Fruit fly (Drosophila melanogaster) whole organism, embryonic: ENCODE results near the gene CG11790.

Experiments
- Bgb ChIP-seq: fragments of 200-800 bp; sonication (Bioruptor generic); IDR thresholded peaks from 2 replicates; pipeline ENCODE4 v1.3.6; 2022; ENCODE audit warnings: missing biosample characterization, missing genetic modification characterization; ENCODE audit not compliant: partially characterized antibody
- CG10147 ChIP-seq: fragments of 200-800 bp; sonication (Bioruptor generic); optimal IDR thresholded peaks from 2 replicates; lab custom pipeline; 2019; ENCODE audit warnings: missing biosample characterization, mild to moderate bottlenecking, missing genetic modification characterization, moderate library complexity
- CG10543 ChIP-seq: fragments of 200-800 bp; sonication (Bioruptor generic); optimal IDR thresholded peaks from 3 replicates; lab custom pipeline; 2017; ENCODE audit warnings: missing biosample characterization, mild to moderate bottlenecking, missing genetic modification characterization, moderate library complexity
- CG12155 ChIP-seq: fragments of 200-800 bp; sonication (Bioruptor generic); optimal IDR thresholded peaks from 3 replicates; lab custom pipeline; 2016; ENCODE audit warnings: missing biosample characterization, missing genetic modification characterization
- CG17359 ChIP-seq: fragments of 200-800 bp; sonication (Bioruptor generic); optimal IDR thresholded peaks from 3 replicates; lab custom pipeline; 2018; ENCODE audit warnings: missing biosample characterization, mild to moderate bottlenecking, missing genetic modification characterization, moderate library complexity
- CG17361 ChIP-seq: fragments of 200-800 bp; sonication (Bioruptor generic); IDR thresholded peaks from 3 replicates; pipeline ENCODE4 v1.3.6; 2022; ENCODE audit warnings: missing biosample characterization, missing genetic modification characterization
- CG2120 ChIP-seq: fragments of 200-800 bp; sonication (Bioruptor generic); optimal IDR thresholded peaks from 3 replicates; lab custom pipeline; 2016; ENCODE audit warnings: missing biosample characterization, missing genetic modification characterization
- CG2199 ChIP-seq: fragments of 200-800 bp; sonication (Bioruptor generic); IDR thresholded peaks from 3 replicates; pipeline ENCODE4 v1.3.6; 2022; ENCODE audit warnings: missing biosample characterization, missing genetic modification characterization
- CG2202 ChIP-seq: fragments of 200-800 bp; sonication (Bioruptor generic); optimal IDR thresholded peaks from 2 replicates; lab custom pipeline; 2018; ENCODE audit warnings: missing biosample characterization, mild to moderate bottlenecking, missing genetic modification characterization
- CG34376 ChIP-seq: fragments of 200-800 bp; sonication (Bioruptor generic); optimal IDR thresholded peaks from 2 replicates; lab custom pipeline; 2018; ENCODE audit warnings: missing biosample characterization, mild to moderate bottlenecking, missing genetic modification characterization
- CG4854 ChIP-seq: fragments of 200-800 bp; sonication (Bioruptor generic); optimal IDR thresholded peaks from 2 replicates; lab custom pipeline; 2016; ENCODE audit warnings: missing biosample characterization, missing genetic modification characterization, inconsistent platforms
- CG5245 ChIP-seq: fragments of 200-800 bp; sonication (Bioruptor generic); optimal IDR thresholded peaks from 3 replicates; lab custom pipeline; 2016; ENCODE audit warnings: missing biosample characterization, missing genetic modification characterization
- CG6272 ChIP-seq: fragments of 200-800 bp; sonication (Bioruptor generic); IDR thresholded peaks from 2 replicates; pipeline ENCODE4 v1.3.6; 2022; ENCODE audit warnings: missing biosample characterization, missing genetic modification characterization
- CG6765 ChIP-seq: fragments of 200-800 bp; sonication (Bioruptor generic); optimal IDR thresholded peaks from 3 replicates; lab custom pipeline; 2017; ENCODE audit warnings: missing biosample characterization, mild to moderate bottlenecking, missing genetic modification characterization
- CG6854 ChIP-seq: fragments of 200-800 bp; sonication (Bioruptor generic); optimal IDR thresholded peaks from 3 replicates; lab custom pipeline; 2017; ENCODE audit warnings: missing biosample characterization, mild to moderate bottlenecking, missing genetic modification characterization
- CG8359 ChIP-seq: fragments of 200-800 bp; sonication (Bioruptor generic); optimal IDR thresholded peaks from 2 replicates; lab custom pipeline; 2017; ENCODE audit warnings: missing biosample characterization, mild to moderate bottlenecking, missing genetic modification characterization, borderline replicate concordance
- CG9876 ChIP-seq: fragments of 200-800 bp; sonication (Bioruptor generic); optimal IDR thresholded peaks from 2 replicates; lab custom pipeline; 2016; ENCODE audit warnings: missing biosample characterization, missing genetic modification characterization
- Camta ChIP-seq: fragments of 200-800 bp; sonication (Bioruptor generic); optimal IDR thresholded peaks from 2 replicates; lab custom pipeline; 2016; ENCODE audit warnings: missing biosample characterization, missing genetic modification characterization
- Chrac-16 ChIP-seq: fragments of 200-800 bp; sonication (Bioruptor generic); optimal IDR thresholded peaks from 3 replicates; lab custom pipeline; 2016; ENCODE audit warnings: missing biosample characterization, missing genetic modification characterization
- Dp ChIP-seq: fragments of 200-800 bp; sonication (Bioruptor generic); optimal IDR thresholded peaks from 2 replicates; lab custom pipeline; 2018; ENCODE audit warnings: missing biosample characterization, mild to moderate bottlenecking, missing genetic modification characterization, moderate library complexity
- Ets97D ChIP-seq: fragments of 200-800 bp; sonication (Bioruptor generic); optimal IDR thresholded peaks from 3 replicates; lab custom pipeline; 2016; ENCODE audit warnings: missing biosample characterization, missing genetic modification characterization
- HHEX ChIP-seq: fragments of 200-800 bp; sonication (Bioruptor generic); optimal IDR thresholded peaks from 3 replicates; lab custom pipeline; 2017; ENCODE audit warnings: missing biosample characterization, mild to moderate bottlenecking, missing genetic modification characterization, missing genetic modification reagents
- Jarid2 ChIP-seq: fragments of 200-800 bp; sonication (Bioruptor generic); optimal IDR thresholded peaks from 3 replicates; lab custom pipeline; 2017; ENCODE audit warnings: mild to moderate bottlenecking, missing biosample characterization, missing genetic modification reagents, missing genetic modification characterization
- Med ChIP-seq: fragments of 200-800 bp; sonication (Bioruptor generic); peaks from one replicate; lab custom pipeline; 2016; ENCODE audit warnings: missing biosample characterization, missing genetic modification characterization, mild to moderate bottlenecking, inconsistent platforms, moderate library complexity
- Meics ChIP-seq: fragments of 200-800 bp; sonication (Bioruptor generic); optimal IDR thresholded peaks from 2 replicates; lab custom pipeline; 2017; ENCODE audit warnings: missing biosample characterization, mild to moderate bottlenecking, missing genetic modification characterization
- Nf-YA ChIP-seq: fragments of 200-800 bp; sonication (Bioruptor generic); IDR thresholded peaks from 2 replicates; pipeline ENCODE4 v1.3.6; 2022; ENCODE audit warnings: missing biosample characterization, missing genetic modification characterization
- NfI ChIP-seq: fragments of 200-800 bp; sonication (Bioruptor generic); optimal IDR thresholded peaks from 3 replicates; lab custom pipeline; 2018; ENCODE audit warnings: missing biosample characterization, mild to moderate bottlenecking, missing genetic modification characterization, moderate library complexity
- Oli ChIP-seq: fragments of 200-800 bp; sonication (Bioruptor generic); optimal IDR thresholded peaks from 2 replicates; lab custom pipeline; 2018; ENCODE audit warnings: missing biosample characterization, mild to moderate bottlenecking, missing genetic modification characterization, moderate library complexity
- Rfx ChIP-seq: fragments of 200-800 bp; sonication (Bioruptor generic); IDR thresholded peaks from 2 replicates; pipeline ENCODE4 v1.3.6; 2022; ENCODE audit warnings: missing biosample characterization, missing genetic modification characterization
- Scr ChIP-seq: fragments of 200-800 bp; sonication (Bioruptor generic); IDR thresholded peaks from 2 replicates; pipeline ENCODE4 v1.3.6; 2022; ENCODE audit warnings: missing biosample characterization, missing genetic modification characterization; ENCODE audit not compliant: partially characterized antibody
- Six4 ChIP-seq: fragments of 200-800 bp; sonication (Bioruptor generic); optimal IDR thresholded peaks from 2 replicates; lab custom pipeline; 2016; ENCODE audit warnings: missing biosample characterization, missing genetic modification characterization
- Stat92E ChIP-seq, 3 experiments: fragments of >200 bp in 2 of 3; fragments of 200-800 bp in 1 of 3; sonication (Bioruptor generic) in 1 of 3; optimal IDR thresholded peaks; 2 replicates each; lab custom pipeline; 2017 to 2019; ENCODE audit warnings: missing biosample characterization in 3 of 3, missing genetic modification characterization in 3 of 3, mild to moderate bottlenecking in 1 of 3, moderate library complexity in 1 of 3
- ab ChIP-seq: fragments of 200-800 bp; sonication (Bioruptor generic); optimal IDR thresholded peaks from 2 replicates; lab custom pipeline; 2016; ENCODE audit warnings: missing biosample characterization, missing genetic modification characterization
- bcd ChIP-seq: fragments of 200-800 bp; sonication (Bioruptor generic); optimal IDR thresholded peaks from 2 replicates; lab custom pipeline; 2017; ENCODE audit warnings: missing biosample characterization, mild to moderate bottlenecking, missing genetic modification characterization
- crp ChIP-seq, 2 experiments: fragments of 200-800 bp; sonication (Bioruptor generic); optimal IDR thresholded peaks; 2 replicates in 1 of 2; 3 replicates in 1 of 2; lab custom pipeline; 2017; ENCODE audit warnings: missing biosample characterization in 2 of 2, missing genetic modification characterization in 2 of 2, mild to moderate bottlenecking in 1 of 2, moderate library complexity in 1 of 2
- cwo ChIP-seq: fragments of 200-800 bp; sonication (Bioruptor generic); optimal IDR thresholded peaks from 3 replicates; lab custom pipeline; 2017; ENCODE audit warnings: missing biosample characterization, missing genetic modification characterization, mild to moderate bottlenecking, moderate library complexity, missing genetic modification reagents
- da ChIP-seq: fragments of 200-800 bp; sonication (Bioruptor generic); optimal IDR thresholded peaks from 2 replicates; lab custom pipeline; 2016; ENCODE audit warnings: missing biosample characterization, missing genetic modification characterization
- dysf ChIP-seq: fragments of 200-800 bp; sonication (Bioruptor generic); IDR thresholded peaks from 3 replicates; pipeline ENCODE4 v1.3.6; 2022; ENCODE audit warnings: missing biosample characterization, missing genetic modification characterization
- exex ChIP-seq: fragments of 200-800 bp; sonication (Bioruptor generic); optimal IDR thresholded peaks from 4 replicates; lab custom pipeline; 2018; ENCODE audit warnings: missing biosample characterization, mild to moderate bottlenecking, missing genetic modification characterization, moderate library complexity
- grau ChIP-seq: fragments of 200-800 bp; optimal IDR thresholded peaks from 3 replicates; lab custom pipeline; 2019; ENCODE audit warnings: missing biosample characterization, mild to moderate bottlenecking, missing genetic modification characterization, moderate library complexity
- gro ChIP-seq: fragments of 200-800 bp; sonication (Bioruptor generic); optimal IDR thresholded peaks from 2 replicates; lab custom pipeline; 2016; ENCODE audit warnings: missing biosample characterization, missing genetic modification characterization
- h ChIP-seq: fragments of >200 bp; optimal IDR thresholded peaks from 2 replicates; lab custom pipeline; 2017
- lmd ChIP-seq: fragments of 200-800 bp; sonication (Bioruptor generic); IDR thresholded peaks from 2 replicates; pipeline ENCODE4 v1.3.6; 2022; ENCODE audit warnings: missing biosample characterization, missing genetic modification characterization
- lola ChIP-seq, 3 experiments: fragments of >200 bp in 2 of 3; fragments of 200-800 bp in 1 of 3; sonication (Bioruptor generic) in 1 of 3; optimal IDR thresholded peaks; 2 replicates each; lab custom pipeline; 2017 to 2019; ENCODE audit warnings: missing biosample characterization in 3 of 3, missing genetic modification characterization in 3 of 3, mild to moderate bottlenecking in 1 of 3, moderate library complexity in 1 of 3
- maf-S ChIP-seq: fragments of 200-800 bp; sonication (Bioruptor generic); optimal IDR thresholded peaks from 2 replicates; lab custom pipeline; 2016; ENCODE audit warnings: missing biosample characterization, missing genetic modification characterization
- mirr ChIP-seq: fragments of 200-800 bp; sonication (Bioruptor generic); optimal IDR thresholded peaks from 3 replicates; lab custom pipeline; 2018; ENCODE audit warnings: missing biosample characterization, mild to moderate bottlenecking, missing genetic modification characterization
- mld ChIP-seq: fragments of 200-800 bp; sonication (Bioruptor generic); IDR thresholded peaks from 3 replicates; pipeline ENCODE4 v1.3.6; 2022; ENCODE audit warnings: missing biosample characterization, missing genetic modification characterization; ENCODE audit not compliant: partially characterized antibody
- pros ChIP-seq: fragments of 200-800 bp; sonication (Bioruptor generic); optimal IDR thresholded peaks from 3 replicates; lab custom pipeline; 2019; ENCODE audit warnings: missing biosample characterization, mild to moderate bottlenecking, missing genetic modification characterization, moderate library complexity
- psq ChIP-seq: fragments of 200-800 bp; sonication (Bioruptor generic); optimal IDR thresholded peaks from 2 replicates; lab custom pipeline; 2017; ENCODE audit warnings: missing biosample characterization, missing genetic modification characterization
- pzg ChIP-seq: fragments of 200-800 bp; sonication (Bioruptor generic); optimal IDR thresholded peaks from 3 replicates; lab custom pipeline; 2018; ENCODE audit warnings: missing biosample characterization, mild to moderate bottlenecking, missing genetic modification characterization, moderate library complexity
- sens ChIP-seq: fragments of 200-800 bp; sonication (Bioruptor generic); peaks from one replicate; lab custom pipeline; 2016; ENCODE audit warnings: missing biosample characterization, missing genetic modification characterization

CG11790 gene

dm6 chr3R:25033142-25033586 lies 14.3 kb upstream of the CG11790 start, which contains the start of gene Smg6 (continued):
- TF ChIP-seq CG2199 (GFP tag; lab: Robert Waterston, UW), result 0 out of 3 replicates have a peak, but pooled peaks have one; percentile 34
- peak; percentile 20; the same call in 1 of the 2 replicates for TF ChIP-seq Bgb (GFP tag; lab: Robert Waterston, UW)
- TF ChIP-seq CG17361, result no peak
- TF ChIP-seq lola (GFP tag; optimal IDR thresholded peaks at IDR 0.05; lab: Kevin White, UChicago), result no peak
- TF ChIP-seq mld (GFP tag; lab: Robert Waterston, UW), result no peak
- no peak for TF ChIP-seq NfI (GFP tag; lab: Kevin White, UChicago)
- TF ChIP-seq psq (GFP tag; lab: Kevin White, UChicago), result no peak
- no peak for TF ChIP-seq CG4854
- no peak for TF ChIP-seq lmd (GFP tag; lab: Robert Waterston, UW)
- peak in 1 of 2 experiments; percentile 18 for TF ChIP-seq crp (GFP tag; optimal IDR thresholded peaks at IDR 0.05; lab: Kevin White, UChicago)
- no peak for TF ChIP-seq CG2120 (GFP tag; lab: Kevin White, UChicago)
- TF ChIP-seq CG5245 (GFP tag; lab: Kevin White, UChicago), result no peak
- no peak for TF ChIP-seq maf-S (GFP tag; lab: Kevin White, UChicago)
- TF ChIP-seq Stat92E (GFP tag; optimal IDR thresholded peaks at IDR 0.05; lab: Kevin White, UChicago), result peak in 1 of 3 experiments; percentile 59
- TF ChIP-seq Nf-YA (GFP tag; lab: Robert Waterston, UW), result no peak
- TF ChIP-seq Jarid2 (GFP tag; lab: Kevin White, UChicago), result no peak
- no peak for TF ChIP-seq Six4
- no peak for TF ChIP-seq grau (tag; lab: Kevin White, UChicago)
- TF ChIP-seq gro (GFP tag; lab: Kevin White, UChicago), result no peak
- no peak for TF ChIP-seq dysf (GFP tag; lab: Robert Waterston, UW)
- TF ChIP-seq cwo (GFP tag; lab: Kevin White, UChicago), result no peak
- TF ChIP-seq da (GFP tag; lab: Kevin White, UChicago), result no peak
- TF ChIP-seq CG12155 (GFP tag; lab: Kevin White, UChicago), result no peak
- peak; percentile 49 for TF ChIP-seq CG34376
- no peak for TF ChIP-seq CG6854
- TF ChIP-seq h (lab: Kevin White, UChicago), result no peak
- TF ChIP-seq Med, result peak; percentile 70
- no peak for TF ChIP-seq Camta
- no peak for TF ChIP-seq exex
- no peak for TF ChIP-seq mirr
- no peak for TF ChIP-seq CG6272 (GFP tag; lab: Robert Waterston, UW)
- TF ChIP-seq sens (GFP tag; lab: Kevin White, UChicago), result no peak
- TF ChIP-seq Rfx (GFP tag; lab: Robert Waterston, UW), result no peak
- TF ChIP-seq Scr (GFP tag; lab: Robert Waterston, UW), result no peak
- no peak for TF ChIP-seq bcd (GFP tag; lab: Kevin White, UChicago)
- no peak for TF ChIP-seq HHEX (GFP tag; lab: Kevin White, UChicago)
- TF ChIP-seq ab (GFP tag; lab: Kevin White, UChicago), result no peak
- TF ChIP-seq Meics (GFP tag; lab: Kevin White, UChicago), result no peak
- TF ChIP-seq pzg (GFP tag; lab: Kevin White, UChicago), result peak; percentile 90
- no peak for TF ChIP-seq CG6765 (GFP tag; lab: Kevin White, UChicago)
- peak; percentile 97 for TF ChIP-seq Dp (GFP tag; lab: Kevin White, UChicago)
- TF ChIP-seq pros (GFP tag; lab: Kevin White, UChicago), result no peak
- TF ChIP-seq Ets97D (GFP tag; lab: Kevin White, UChicago), result peak; percentile 28
- TF ChIP-seq Chrac-16, result no peak
- no peak for TF ChIP-seq CG10543 (GFP tag; lab: Kevin White, UChicago)
- no peak for TF ChIP-seq CG2202 (tag; lab: Kevin White, UChicago)
- no peak for TF ChIP-seq CG9876
- TF ChIP-seq CG10147 (GFP tag; lab: Kevin White, UChicago), result no peak
- no peak for TF ChIP-seq CG17359 (tag; lab: Kevin White, UChicago)
- TF ChIP-seq CG8359, result no peak
- TF ChIP-seq Oli (tag; lab: Kevin White, UChicago), result no peak
